Worm (Caenorhabditis elegans): ENCODE measurements around the gene R07H5.11.

ce11 chrIV:11207186-11207585 is 4.6 kb downstream of the R07H5.11 start, which contains the start of gene R07H5.9:
- TF ChIP-seq blmp-1 (tag; optimal IDR thresholded peaks at IDR 0.05) = no peak
- no peak for TF ChIP-seq fkh-4 (tag; optimal IDR thresholded peaks at IDR 0.05; ENCODE audit: borderline replicate concordance)
- TF ChIP-seq elt-3 (tag; optimal IDR thresholded peaks at IDR 0.05) = no peak
- no peak for TF ChIP-seq ceh-63 (GFP tag; optimal IDR thresholded peaks at IDR 0.05)
- TF ChIP-seq unc-62 (GFP tag; optimal IDR thresholded peaks at IDR 0.05) = no peak
- no peak for TF ChIP-seq nhr-77 (tag; optimal IDR thresholded peaks at IDR 0.05)
- TF ChIP-seq skn-1 (tag; optimal IDR thresholded peaks at IDR 0.05) = no peak
